Worm (Caenorhabditis elegans) whole organism, young adult: ENCODE data around the gene ZK813.6.

Experiments
- F33H1.4 ChIP-seq: fragments of 200-800 bp; sonication (Bioruptor generic); IDR thresholded peaks from 2 replicates; pipeline ENCODE4 v1.3.6; 2022; ENCODE audit warnings: missing genetic modification reagents, missing genetic modification characterization, missing compliant biosample characterization
- lin-26 ChIP-seq: fragments of 200-800 bp; sonication (Bioruptor generic); IDR thresholded peaks from 2 replicates; pipeline ENCODE4 v1.3.6; 2022; ENCODE audit warnings: missing genetic modification reagents, missing genetic modification characterization, missing compliant biosample characterization
- lin-35 ChIP-seq, 3 experiments: fragments of 150-350 bp in 2 of 3; sonication (generic microtip) in 1 of 3; optimal IDR thresholded peaks; 2 replicates each; lab custom pipeline; 2014 to 2018; ENCODE audit warnings: missing biosample characterization in 3 of 3, missing genetic modification characterization in 3 of 3, missing genetic modification reagents in 3 of 3
- tlf-1 ChIP-seq: fragments of 200-800 bp; sonication (Bioruptor generic); optimal IDR thresholded peaks from 2 replicates; lab custom pipeline; 2018; ENCODE audit warnings: mild to moderate bottlenecking, missing genetic modification characterization, missing compliant biosample characterization

- TF ChIP-seq lin-26 (GFP tag; lab: Robert Waterston, UW) (no peak), lin-35 (GFP tag; optimal IDR thresholded peaks at IDR 0.05; lab: Kevin White, UChicago) (no peak), tlf-1 (GFP tag; lab: Kevin White, UChicago) (no peak), F33H1.4 (GFP tag; lab: Robert Waterston, UW) (no peak)
Observed at ce11 chrX:3440308-3440707, 15.7 kb downstream of the ZK813.6 start.
